Fruit fly (Drosophila melanogaster) whole organism, embryonic: ENCODE results near the gene dysf.
A peak's percentile ranks its signal among the peaks of the same experiment; 100 is the strongest.

Experiments
- Bteb2 ChIP-seq: fragments of 200-800 bp; sonication (Bioruptor generic); optimal IDR thresholded peaks from 2 replicates; lab custom pipeline; 2016; ENCODE audit warnings: missing biosample characterization, missing genetic modification characterization
- CG12071 ChIP-seq: fragments of 200-800 bp; sonication (Bioruptor generic); optimal IDR thresholded peaks from 3 replicates; lab custom pipeline; 2018; ENCODE audit warnings: missing biosample characterization, mild to moderate bottlenecking, missing genetic modification characterization
- CG12391 ChIP-seq: fragments of 200-800 bp; sonication (Bioruptor generic); optimal IDR thresholded peaks from 3 replicates; lab custom pipeline; 2018; ENCODE audit warnings: missing biosample characterization, mild to moderate bottlenecking, missing genetic modification characterization, moderate library complexity
- CG14710 ChIP-seq: fragments of 200-800 bp; sonication (Bioruptor generic); optimal IDR thresholded peaks from 3 replicates; lab custom pipeline; 2019; ENCODE audit warnings: missing biosample characterization, mild to moderate bottlenecking, missing genetic modification characterization, moderate library complexity
- CG15514 ChIP-seq: fragments of 200-800 bp; sonication (Bioruptor generic); optimal IDR thresholded peaks from 3 replicates; lab custom pipeline; 2017; ENCODE audit warnings: missing biosample characterization, missing genetic modification characterization, mild to moderate bottlenecking, moderate library complexity, missing genetic modification reagents
- CG15696 ChIP-seq: fragments of 200-800 bp; sonication (Bioruptor generic); optimal IDR thresholded peaks from 2 replicates; lab custom pipeline; 2019; ENCODE audit warnings: missing biosample characterization, mild to moderate bottlenecking, missing genetic modification characterization, moderate library complexity
- CG1602 ChIP-seq: fragments of 200-800 bp; sonication (Bioruptor generic); optimal IDR thresholded peaks from 3 replicates; lab custom pipeline; 2016; ENCODE audit warnings: missing biosample characterization, missing genetic modification characterization
- CG17829 ChIP-seq: fragments of 200-800 bp; optimal IDR thresholded peaks from 2 replicates; lab custom pipeline; 2019; ENCODE audit warnings: missing biosample characterization, mild to moderate bottlenecking, missing genetic modification characterization, moderate library complexity
- CG18764 ChIP-seq: fragments of 200-800 bp; sonication (Bioruptor generic); optimal IDR thresholded peaks from 3 replicates; lab custom pipeline; 2016; ENCODE audit warnings: missing biosample characterization, missing genetic modification characterization
- CG30020 ChIP-seq: fragments of 200-800 bp; optimal IDR thresholded peaks from 2 replicates; lab custom pipeline; 2019; ENCODE audit warnings: missing biosample characterization, mild to moderate bottlenecking, missing genetic modification characterization, moderate library complexity
- CG4424 ChIP-seq: fragments of 200-800 bp; sonication (Bioruptor generic); optimal IDR thresholded peaks from 3 replicates; lab custom pipeline; 2016; ENCODE audit warnings: missing biosample characterization, missing genetic modification characterization
- CG4730 ChIP-seq: fragments of 200-800 bp; sonication (Bioruptor generic); IDR thresholded peaks from 2 replicates; pipeline ENCODE4 v1.3.6; 2022; ENCODE audit warnings: missing biosample characterization, missing genetic modification characterization
- CG7839 ChIP-seq: fragments of 200-800 bp; sonication (Bioruptor generic); optimal IDR thresholded peaks from 3 replicates; lab custom pipeline; 2018; ENCODE audit warnings: missing biosample characterization, mild to moderate bottlenecking, missing genetic modification characterization, moderate library complexity
- CG9727 ChIP-seq: fragments of 200-800 bp; sonication (Bioruptor generic); optimal IDR thresholded peaks from 3 replicates; lab custom pipeline; 2017; ENCODE audit warnings: missing biosample characterization, mild to moderate bottlenecking, missing genetic modification characterization
- CoRest ChIP-seq: fragments of 200-800 bp; sonication (Bioruptor generic); optimal IDR thresholded peaks from 3 replicates; lab custom pipeline; 2018; ENCODE audit warnings: missing biosample characterization, mild to moderate bottlenecking, missing genetic modification characterization, moderate library complexity
- D ChIP-seq, 2 experiments: fragments of 200-800 bp in 1 of 2; fragments of >200 bp in 1 of 2; sonication (Bioruptor generic) in 1 of 2; optimal IDR thresholded peaks; 2 replicates in 1 of 2; 3 replicates in 1 of 2; lab custom pipeline; 2017; ENCODE audit warnings: mild to moderate bottlenecking in 1 of 2, missing biosample characterization in 1 of 2, missing genetic modification characterization in 1 of 2, missing genetic modification reagents in 1 of 2
- Gug ChIP-seq: fragments of 200-800 bp; sonication (Bioruptor generic); IDR thresholded peaks from 4 replicates; pipeline ENCODE4 v1.3.6; 2022; ENCODE audit warnings: missing biosample characterization, missing genetic modification characterization
- HLH3B ChIP-seq: fragments of 200-800 bp; sonication (Bioruptor generic); IDR thresholded peaks from 2 replicates; pipeline ENCODE4 v1.3.6; 2022; ENCODE audit warnings: missing biosample characterization, missing genetic modification characterization
- HLH54F ChIP-seq: fragments of 200-800 bp; sonication (Bioruptor generic); optimal IDR thresholded peaks from 3 replicates; lab custom pipeline; 2016; ENCODE audit warnings: missing biosample characterization, missing genetic modification characterization
- Hsf ChIP-seq: fragments of 200-800 bp; sonication (Bioruptor generic); optimal IDR thresholded peaks from 3 replicates; lab custom pipeline; 2016; ENCODE audit warnings: missing biosample characterization, missing genetic modification characterization
- Lhr ChIP-seq: fragments of 200-800 bp; sonication (Bioruptor generic); optimal IDR thresholded peaks from 3 replicates; lab custom pipeline; 2017; ENCODE audit warnings: mild to moderate bottlenecking, missing biosample characterization, missing genetic modification reagents, missing genetic modification characterization
- Lim3 ChIP-seq: fragments of 200-800 bp; sonication (Bioruptor generic); IDR thresholded peaks from 2 replicates; pipeline ENCODE4 v1.3.6; 2022; ENCODE audit warnings: missing biosample characterization, missing genetic modification characterization
- Med ChIP-seq: fragments of 200-800 bp; sonication (Bioruptor generic); peaks from one replicate; lab custom pipeline; 2016; ENCODE audit warnings: missing biosample characterization, missing genetic modification characterization, mild to moderate bottlenecking, inconsistent platforms, moderate library complexity
- NC2α ChIP-seq: fragments of 200-800 bp; sonication (Bioruptor generic); optimal IDR thresholded peaks from 2 replicates; lab custom pipeline; 2016; ENCODE audit warnings: missing biosample characterization, missing genetic modification characterization
- PHDP ChIP-seq: fragments of 200-800 bp; sonication (Bioruptor generic); optimal IDR thresholded peaks from 3 replicates; lab custom pipeline; 2018; ENCODE audit warnings: missing biosample characterization, mild to moderate bottlenecking, missing genetic modification characterization, moderate library complexity
- Spps ChIP-seq: fragments of 200-800 bp; sonication (Bioruptor generic); optimal IDR thresholded peaks from 2 replicates; lab custom pipeline; 2018; ENCODE audit warnings: missing biosample characterization, mild to moderate bottlenecking, missing genetic modification characterization
- bsh ChIP-seq, 2 experiments: fragments of 200-800 bp; sonication (Bioruptor generic); optimal IDR thresholded peaks; 2 replicates each; lab custom pipeline; 2017 to 2018; ENCODE audit warnings: mild to moderate bottlenecking in 2 of 2, missing biosample characterization in 2 of 2, missing genetic modification characterization in 2 of 2, moderate library complexity in 1 of 2
- cato ChIP-seq: fragments of 200-800 bp; sonication (Bioruptor generic); optimal IDR thresholded peaks from 2 replicates; lab custom pipeline; 2016; ENCODE audit warnings: missing biosample characterization, missing genetic modification characterization, borderline replicate concordance
- dpn ChIP-seq, 2 experiments: fragments of 200-800 bp; sonication (Bioruptor generic); optimal IDR thresholded peaks; 3 replicates each; lab custom pipeline; 2016; ENCODE audit warnings: missing biosample characterization in 2 of 2, missing genetic modification characterization in 2 of 2
- gfzf ChIP-seq: fragments of 200-800 bp; sonication (Bioruptor generic); optimal IDR thresholded peaks from 2 replicates; lab custom pipeline; 2016; ENCODE audit warnings: missing biosample characterization, mild to moderate bottlenecking, missing genetic modification characterization, moderate library complexity
- gro ChIP-seq: fragments of 200-800 bp; sonication (Bioruptor generic); optimal IDR thresholded peaks from 2 replicates; lab custom pipeline; 2016; ENCODE audit warnings: missing biosample characterization, missing genetic modification characterization
- kah ChIP-seq: fragments of 200-800 bp; sonication (Bioruptor generic); optimal IDR thresholded peaks from 2 replicates; lab custom pipeline; 2018; ENCODE audit warnings: missing biosample characterization, mild to moderate bottlenecking, missing genetic modification characterization
- luna ChIP-seq: fragments of 200-800 bp; sonication (Bioruptor generic); optimal IDR thresholded peaks from 2 replicates; lab custom pipeline; 2016; ENCODE audit warnings: missing biosample characterization, missing genetic modification characterization
- sens ChIP-seq: fragments of 200-800 bp; sonication (Bioruptor generic); peaks from one replicate; lab custom pipeline; 2016; ENCODE audit warnings: missing biosample characterization, missing genetic modification characterization
- sens-2 ChIP-seq: fragments of 200-800 bp; sonication (Bioruptor generic); IDR thresholded peaks from 2 replicates; pipeline ENCODE4 v1.3.6; 2022; ENCODE audit warnings: missing biosample characterization, missing genetic modification characterization
- sob ChIP-seq: fragments of 200-800 bp; sonication (Bioruptor generic); IDR thresholded peaks from 2 replicates; pipeline ENCODE4 v1.3.6; 2022; ENCODE audit warnings: missing biosample characterization, missing genetic modification characterization
- twi ChIP-seq: fragments of 200-800 bp; optimal IDR thresholded peaks from 2 replicates; lab custom pipeline; 2019; ENCODE audit warnings: missing biosample characterization, mild to moderate bottlenecking, missing genetic modification characterization, moderate library complexity
- vvl ChIP-seq: fragments of 200-800 bp; sonication (Bioruptor generic); IDR thresholded peaks from 2 replicates; pipeline ENCODE4 v1.3.6; 2022; ENCODE audit warnings: missing biosample characterization, missing genetic modification characterization
- zfh2 ChIP-seq: fragments of 200-800 bp; sonication (Bioruptor generic); optimal IDR thresholded peaks from 2 replicates; lab custom pipeline; 2016; ENCODE audit warnings: missing biosample characterization, missing genetic modification characterization

The dysf gene

dm6 chr3R:26052150-26052908, 46.2 kb downstream of the dysf start, which contains the start of the genes Exo84 and Vps2 (continued):
- TF ChIP-seq dpn (GFP tag; optimal IDR thresholded peaks at IDR 0.05; lab: Kevin White, UChicago), result peak in 1 of 2 experiments; percentile 2
- peak; percentile 81 for TF ChIP-seq CG30020
- TF ChIP-seq CG4424 (GFP tag; lab: Kevin White, UChicago), result peak; percentile 42
- TF ChIP-seq cato (GFP tag; lab: Kevin White, UChicago), result peak; percentile 45
- peak; percentile 66 for TF ChIP-seq CG9727
- peak; percentile 34; the same call in 1 of the 4 replicates for TF ChIP-seq Gug
- peak; percentile 71 for TF ChIP-seq CG12391 (tag; lab: Kevin White, UChicago)
- no peak for TF ChIP-seq Lim3 (GFP tag; lab: Robert Waterston, UW)
- peak in 1 of 2 experiments; percentile 17 for TF ChIP-seq bsh (GFP tag; optimal IDR thresholded peaks at IDR 0.05; lab: Kevin White, UChicago)
- TF ChIP-seq Bteb2 (GFP tag; lab: Kevin White, UChicago), result no peak
- TF ChIP-seq NC2α (GFP tag; lab: Kevin White, UChicago), result no peak
- peak; percentile 61 for TF ChIP-seq CG15696 (tag; lab: Kevin White, UChicago)
- TF ChIP-seq CG12071 (GFP tag; lab: Kevin White, UChicago), result no peak
- TF ChIP-seq twi (tag; lab: Kevin White, UChicago), result peak; percentile 43
- TF ChIP-seq Med (GFP tag; lab: Kevin White, UChicago), result peak; percentile 30
- no peak for TF ChIP-seq CG15514 (GFP tag; lab: Kevin White, UChicago)
- TF ChIP-seq gfzf, result no peak
- no peak for TF ChIP-seq HLH3B (GFP tag; lab: Robert Waterston, UW)
- no peak for TF ChIP-seq PHDP
- TF ChIP-seq luna (GFP tag; lab: Kevin White, UChicago), result no peak
- no peak for TF ChIP-seq D (optimal IDR thresholded peaks at IDR 0.05; lab: Kevin White, UChicago)
- TF ChIP-seq D (GFP tag; optimal IDR thresholded peaks at IDR 0.05; lab: Kevin White, UChicago), result peak; percentile 17
- peak; percentile 5; the same call in 1 of the 2 replicates for TF ChIP-seq sob (GFP tag; lab: Robert Waterston, UW)
- peak; percentile 81 for TF ChIP-seq CoRest (tag; lab: Kevin White, UChicago)
- peak; percentile 44 for TF ChIP-seq HLH54F (GFP tag; lab: Kevin White, UChicago)
- no peak for TF ChIP-seq Spps (tag; lab: Kevin White, UChicago)
- TF ChIP-seq CG17829 (tag; lab: Kevin White, UChicago), result peak; percentile 32
- no peak for TF ChIP-seq CG18764
- peak; percentile 56 for TF ChIP-seq Hsf (GFP tag; lab: Kevin White, UChicago)
- TF ChIP-seq zfh2, result peak; percentile 63
- peak; percentile 87 for TF ChIP-seq kah (GFP tag; lab: Kevin White, UChicago)
- peak; percentile 13; the same call in 1 of the 2 replicates for TF ChIP-seq vvl (GFP tag; lab: Robert Waterston, UW)
- peak; percentile 81 for TF ChIP-seq sens (GFP tag; lab: Kevin White, UChicago)
- TF ChIP-seq Lhr, result peak; percentile 25
- peak; percentile 68 for TF ChIP-seq CG14710
- TF ChIP-seq CG1602 (GFP tag; lab: Kevin White, UChicago), result peak; percentile 59
- TF ChIP-seq sens-2, result no peak
- TF ChIP-seq CG7839, result no peak
- TF ChIP-seq CG4730 (GFP tag; lab: Robert Waterston, UW), result no peak
- peak; percentile 37 for TF ChIP-seq gro
